Fruit fly (Drosophila melanogaster) whole organism, prepupa: ENCODE results near the gene CG31548.

Experiments used
- Blimp-1 ChIP-seq: fragments of 200-800 bp; sonication (Bioruptor generic); optimal IDR thresholded peaks from 3 replicates; lab custom pipeline; 2017; ENCODE audit warnings: missing biosample characterization, missing genetic modification characterization, mild to moderate bottlenecking, moderate library complexity, missing genetic modification reagents
- CG10631 ChIP-seq: fragments of 200-800 bp; sonication (Bioruptor generic); optimal IDR thresholded peaks from 2 replicates; lab custom pipeline; 2016; ENCODE audit warnings: missing biosample characterization, missing genetic modification characterization
- CG10669 ChIP-seq: fragments of 200-800 bp; sonication (Bioruptor generic); optimal IDR thresholded peaks from 3 replicates; lab custom pipeline; 2018; ENCODE audit warnings: missing biosample characterization, mild to moderate bottlenecking, missing genetic modification characterization, moderate library complexity
- CG11294 ChIP-seq: fragments of 200-800 bp; sonication (Bioruptor generic); IDR thresholded peaks from 2 replicates; pipeline ENCODE4 v1.3.6; 2022; ENCODE audit warnings: missing biosample characterization, missing genetic modification characterization
- CG11762 ChIP-seq: fragments of 200-800 bp; sonication (Bioruptor generic); optimal IDR thresholded peaks from 3 replicates; lab custom pipeline; 2016; ENCODE audit warnings: missing biosample characterization, missing genetic modification characterization; ENCODE audit not compliant: insufficient read depth
- CG11902 ChIP-seq: fragments of 200-800 bp; sonication (Bioruptor generic); optimal IDR thresholded peaks from 3 replicates; lab custom pipeline; 2016; ENCODE audit warnings: missing biosample characterization, missing genetic modification characterization
- CG15336 ChIP-seq: fragments of 200-800 bp; sonication (Bioruptor generic); IDR thresholded peaks from 2 replicates; pipeline ENCODE4 v1.3.6; 2022; ENCODE audit warnings: missing biosample characterization, missing genetic modification characterization
- CG1621 ChIP-seq: fragments of 200-800 bp; sonication (Bioruptor generic); optimal IDR thresholded peaks from 3 replicates; lab custom pipeline; 2018; ENCODE audit warnings: missing biosample characterization, mild to moderate bottlenecking, missing genetic modification characterization
- CG16779 ChIP-seq: fragments of 200-800 bp; sonication (Bioruptor generic); optimal IDR thresholded peaks from 3 replicates; lab custom pipeline; 2017; ENCODE audit warnings: missing biosample characterization, mild to moderate bottlenecking, missing genetic modification characterization
- CG31627 ChIP-seq: fragments of 200-800 bp; sonication (Bioruptor generic); optimal IDR thresholded peaks from 3 replicates; lab custom pipeline; 2016; ENCODE audit warnings: missing biosample characterization, missing genetic modification characterization
- CG32006 ChIP-seq: fragments of 200-800 bp; sonication (Bioruptor generic); optimal IDR thresholded peaks from 3 replicates; lab custom pipeline; 2017; ENCODE audit warnings: missing biosample characterization, mild to moderate bottlenecking, missing genetic modification characterization
- CG3919 ChIP-seq: fragments of 200-800 bp; sonication (Bioruptor generic); optimal IDR thresholded peaks from 3 replicates; lab custom pipeline; 2016; ENCODE audit warnings: missing biosample characterization, missing genetic modification characterization
- CG6163 ChIP-seq: fragments of 200-800 bp; sonication (Bioruptor generic); IDR thresholded peaks from 3 replicates; pipeline ENCODE4 v1.3.6; 2022; ENCODE audit warnings: missing biosample characterization, missing genetic modification characterization
- CG6276 ChIP-seq: fragments of 200-800 bp; sonication (Bioruptor generic); optimal IDR thresholded peaks from 2 replicates; lab custom pipeline; 2017; ENCODE audit warnings: missing biosample characterization, mild to moderate bottlenecking, missing genetic modification characterization
- CG6792 ChIP-seq: fragments of 200-800 bp; sonication (Bioruptor generic); optimal IDR thresholded peaks from 3 replicates; lab custom pipeline; 2016; ENCODE audit warnings: missing biosample characterization, missing genetic modification characterization
- CG6808 ChIP-seq: fragments of 200-800 bp; sonication (Bioruptor generic); optimal IDR thresholded peaks from 3 replicates; lab custom pipeline; 2017; ENCODE audit warnings: missing biosample characterization, missing genetic modification characterization, mild to moderate bottlenecking, moderate library complexity, missing genetic modification reagents
- CG6854 ChIP-seq: fragments of 200-800 bp; sonication (Bioruptor generic); optimal IDR thresholded peaks from 2 replicates; lab custom pipeline; 2017; ENCODE audit warnings: missing biosample characterization, mild to moderate bottlenecking, missing genetic modification characterization
- CG7368 ChIP-seq: fragments of 200-800 bp; sonication (Bioruptor generic); optimal IDR thresholded peaks from 3 replicates; lab custom pipeline; 2016; ENCODE audit warnings: missing biosample characterization, missing genetic modification characterization
- CG8119 ChIP-seq: fragments of 200-800 bp; sonication (Bioruptor generic); IDR thresholded peaks from 3 replicates; pipeline ENCODE4 v1.3.6; 2022; ENCODE audit warnings: missing biosample characterization, missing genetic modification characterization
- CG8632 ChIP-seq: fragments of 200-800 bp; sonication (Bioruptor generic); optimal IDR thresholded peaks from 3 replicates; lab custom pipeline; 2016; ENCODE audit warnings: missing biosample characterization, missing genetic modification characterization
- Eip75B ChIP-seq: fragments of 200-800 bp; sonication (Bioruptor generic); optimal IDR thresholded peaks from 3 replicates; lab custom pipeline; 2016; ENCODE audit warnings: missing biosample characterization, missing genetic modification characterization
- Eip78C ChIP-seq: fragments of 200-800 bp; sonication (Bioruptor generic); peaks from one replicate; lab custom pipeline; 2016; ENCODE audit warnings: missing biosample characterization, missing genetic modification characterization
- Ets21C ChIP-seq: fragments of 200-800 bp; sonication (Bioruptor generic); optimal IDR thresholded peaks from 3 replicates; lab custom pipeline; 2016; ENCODE audit warnings: missing biosample characterization, missing genetic modification characterization
- Ets96B ChIP-seq: fragments of 200-800 bp; optimal IDR thresholded peaks from 2 replicates; lab custom pipeline; 2019; ENCODE audit warnings: missing biosample characterization, mild to moderate bottlenecking, missing genetic modification characterization, moderate library complexity
- Gug ChIP-seq: fragments of 200-800 bp; sonication (Bioruptor generic); IDR thresholded peaks from 2 replicates; pipeline ENCODE4 v1.3.6; 2022; ENCODE audit warnings: missing biosample characterization, missing genetic modification characterization
- Hr39 ChIP-seq: fragments of 200-800 bp; sonication (Bioruptor generic); optimal IDR thresholded peaks from 2 replicates; lab custom pipeline; 2016; ENCODE audit warnings: missing biosample characterization, missing genetic modification characterization
- Lpt ChIP-seq: fragments of 200-800 bp; sonication (Bioruptor generic); optimal IDR thresholded peaks from 3 replicates; lab custom pipeline; 2016; ENCODE audit warnings: missing biosample characterization, missing genetic modification characterization
- Met ChIP-seq: fragments of 200-800 bp; sonication (Bioruptor generic); optimal IDR thresholded peaks from 3 replicates; lab custom pipeline; 2016; ENCODE audit warnings: missing biosample characterization, missing genetic modification characterization
- OdsH ChIP-seq: fragments of 200-800 bp; sonication (Bioruptor generic); optimal IDR thresholded peaks from 3 replicates; lab custom pipeline; 2016; ENCODE audit warnings: missing biosample characterization, missing genetic modification characterization
- Smox ChIP-seq: fragments of 200-800 bp; sonication (Bioruptor generic); optimal IDR thresholded peaks from 3 replicates; lab custom pipeline; 2016; ENCODE audit warnings: missing biosample characterization, missing genetic modification characterization
- Sox102F ChIP-seq: fragments of 200-800 bp; sonication (Bioruptor generic); optimal IDR thresholded peaks from 2 replicates; lab custom pipeline; 2016; ENCODE audit warnings: missing biosample characterization, mild to moderate bottlenecking, missing genetic modification characterization
- Sox14 ChIP-seq: fragments of 200-800 bp; sonication (Bioruptor generic); optimal IDR thresholded peaks from 3 replicates; lab custom pipeline; 2016; ENCODE audit warnings: missing biosample characterization, missing genetic modification characterization
- Sox15 ChIP-seq: fragments of 200-800 bp; sonication (Bioruptor generic); optimal IDR thresholded peaks from 3 replicates; lab custom pipeline; 2016; ENCODE audit warnings: missing biosample characterization, missing genetic modification characterization
- achi ChIP-seq: fragments of 200-800 bp; sonication (Bioruptor generic); optimal IDR thresholded peaks from 3 replicates; lab custom pipeline; 2016; ENCODE audit warnings: missing biosample characterization, missing genetic modification characterization
- dac ChIP-seq: fragments of 200-800 bp; sonication (Bioruptor generic); optimal IDR thresholded peaks from 2 replicates; lab custom pipeline; 2017; ENCODE audit warnings: missing biosample characterization, mild to moderate bottlenecking, missing genetic modification characterization
- esn ChIP-seq: fragments of 200-800 bp; sonication (Bioruptor generic); optimal IDR thresholded peaks from 2 replicates; lab custom pipeline; 2016; ENCODE audit warnings: missing biosample characterization, mild to moderate bottlenecking, missing genetic modification characterization, moderate library complexity
- fd59A ChIP-seq: fragments of 200-800 bp; sonication (Bioruptor generic); optimal IDR thresholded peaks from 2 replicates; lab custom pipeline; 2017; ENCODE audit warnings: missing biosample characterization, mild to moderate bottlenecking, missing genetic modification characterization, missing genetic modification reagents
- fd85E ChIP-seq: fragments of 200-800 bp; sonication (Bioruptor generic); optimal IDR thresholded peaks from 3 replicates; lab custom pipeline; 2016; ENCODE audit warnings: missing biosample characterization, missing genetic modification characterization
- lz ChIP-seq: fragments of 200-800 bp; sonication (Bioruptor generic); optimal IDR thresholded peaks from 3 replicates; lab custom pipeline; 2016; ENCODE audit warnings: missing biosample characterization, missing genetic modification characterization
- net ChIP-seq: fragments of 200-800 bp; sonication (Bioruptor generic); optimal IDR thresholded peaks from 3 replicates; lab custom pipeline; 2016; ENCODE audit warnings: missing biosample characterization, missing genetic modification characterization
- pdm3 ChIP-seq: fragments of 200-800 bp; sonication (Bioruptor generic); optimal IDR thresholded peaks from 3 replicates; lab custom pipeline; 2016; ENCODE audit warnings: missing biosample characterization, missing genetic modification characterization
- spab ChIP-seq: fragments of 200-800 bp; sonication (Bioruptor generic); optimal IDR thresholded peaks from 2 replicates; lab custom pipeline; 2017; ENCODE audit warnings: missing biosample characterization, mild to moderate bottlenecking, missing genetic modification characterization, missing genetic modification reagents
- ss ChIP-seq, 2 experiments: fragments of 200-800 bp; sonication (Bioruptor generic); optimal IDR thresholded peaks; 2 replicates in 1 of 2; 3 replicates in 1 of 2; lab custom pipeline; 2017 to 2018; ENCODE audit warnings: mild to moderate bottlenecking in 2 of 2, missing biosample characterization in 2 of 2, missing genetic modification characterization in 2 of 2, moderate library complexity in 1 of 2
- svp ChIP-seq: fragments of 200-800 bp; sonication (Bioruptor generic); peaks from one replicate; lab custom pipeline; 2016; ENCODE audit warnings: missing biosample characterization, missing genetic modification characterization
- topi ChIP-seq: fragments of 200-800 bp; sonication (Bioruptor generic); optimal IDR thresholded peaks from 3 replicates; lab custom pipeline; 2016; ENCODE audit warnings: missing biosample characterization, missing genetic modification characterization
- vri ChIP-seq: fragments of 200-800 bp; sonication (Bioruptor generic); optimal IDR thresholded peaks from 3 replicates; lab custom pipeline; 2016; ENCODE audit warnings: missing biosample characterization, mild to moderate bottlenecking, missing genetic modification characterization

The CG31548 gene

dm6 chr3R:5686049-5686757, 49.6 kb upstream of the CG31548 start (continued):
- TF ChIP-seq Blimp-1 (GFP tag; lab: Kevin White, UChicago) (no peak), fd59A (GFP tag; lab: Kevin White, UChicago) (peak; percentile 16), net (no peak), CG8119 (GFP tag; lab: Robert Waterston, UW) (0 out of 3 replicates have a peak, but pooled peaks have one; percentile 35), ss (GFP tag; optimal IDR thresholded peaks at IDR 0.05; lab: Kevin White, UChicago) (peak; percentile 18 to 29), CG6808 (peak; percentile 46), CG3919 (GFP tag; lab: Kevin White, UChicago) (peak; percentile 36), achi (GFP tag; lab: Kevin White, UChicago) (peak; percentile 18), Sox102F (GFP tag; lab: Kevin White, UChicago) (peak; percentile 42), topi (GFP tag; lab: Kevin White, UChicago) (peak; percentile 52), CG16779 (tag; lab: Kevin White, UChicago) (no peak), CG1621 (no peak), svp (GFP tag; lab: Kevin White, UChicago) (peak; percentile 79), CG10669 (GFP tag; lab: Kevin White, UChicago) (peak; percentile 34), CG8632 (GFP tag; lab: Kevin White, UChicago) (peak; percentile 2), Smox (peak; percentile 52), CG6792 (GFP tag; lab: Kevin White, UChicago) (peak; percentile 44), pdm3 (peak; percentile 51), Lpt (GFP tag; lab: Kevin White, UChicago) (no peak), CG11762 (no peak), CG6276 (GFP tag; lab: Kevin White, UChicago) (peak; percentile 25), spab (GFP tag; lab: Kevin White, UChicago) (peak; percentile 16), esn (peak; percentile 61), CG15336 (GFP tag; lab: Robert Waterston, UW) (peak; percentile 31; the same call in 1 of the 2 replicates), CG31627 (GFP tag; lab: Kevin White, UChicago) (peak; percentile 53), CG11902 (GFP tag; lab: Kevin White, UChicago) (no peak), Eip78C (GFP tag; lab: Kevin White, UChicago) (peak; percentile 77), OdsH (GFP tag; lab: Kevin White, UChicago) (peak; percentile 30)

- TF ChIP-seq lz (peak; percentile 33), CG11902 (GFP tag; lab: Kevin White, UChicago) (no peak), Ets96B (no peak), esn (no peak), Sox15 (GFP tag; lab: Kevin White, UChicago) (no peak), CG6854 (GFP tag; lab: Kevin White, UChicago) (no peak), Eip78C (GFP tag; lab: Kevin White, UChicago) (peak; percentile 61), Gug (GFP tag; lab: Robert Waterston, UW) (no peak), Hr39 (GFP tag; lab: Kevin White, UChicago) (no peak), Ets21C (no peak), CG11762 (no peak), fd59A (GFP tag; lab: Kevin White, UChicago) (no peak), Met (GFP tag; lab: Kevin White, UChicago) (peak; percentile 22), topi (GFP tag; lab: Kevin White, UChicago) (no peak), CG16779 (tag; lab: Kevin White, UChicago) (no peak), CG7368 (GFP tag; lab: Kevin White, UChicago) (peak; percentile 7), net (no peak), CG10631 (GFP tag; lab: Kevin White, UChicago) (no peak), Eip75B (GFP tag; lab: Kevin White, UChicago) (no peak), CG1621 (no peak), Sox14 (GFP tag; lab: Kevin White, UChicago) (no peak), CG3919 (GFP tag; lab: Kevin White, UChicago) (no peak), fd85E (GFP tag; lab: Kevin White, UChicago) (no peak), CG6163 (GFP tag; lab: Robert Waterston, UW) (peak; percentile 10; the same call in 1 of the 3 replicates), Blimp-1 (GFP tag; lab: Kevin White, UChicago) (no peak), CG15336 (GFP tag; lab: Robert Waterston, UW) (no peak), achi (GFP tag; lab: Kevin White, UChicago) (peak; percentile 67), ss (GFP tag; optimal IDR thresholded peaks at IDR 0.05; lab: Kevin White, UChicago) (no peak), CG32006 (GFP tag; lab: Kevin White, UChicago) (no peak), vri (GFP tag; lab: Kevin White, UChicago) (no peak), pdm3 (peak; percentile 42), dac (GFP tag; lab: Kevin White, UChicago) (no peak), CG11294 (GFP tag; lab: Robert Waterston, UW) (no peak)
These were observed 48.8 kb upstream of the CG31548 start, which contains the start of the genes Rab23 and plx for dm6 chr3R:5685269-5686048. TSS of gene Rab23 (minus strand) at chr3R:5685434. TSS of gene plx (plus strand) at chr3R:5685855.
